Fruit fly (Drosophila melanogaster) whole organism, embryonic: ENCODE measurements around the gene Amacr.

Experiments
- B-H2 ChIP-seq: fragments of 200-800 bp; sonication (Bioruptor generic); optimal IDR thresholded peaks from 2 replicates; lab custom pipeline; 2018; ENCODE audit warnings: missing biosample characterization, mild to moderate bottlenecking, missing genetic modification characterization
- CG1024 ChIP-seq: fragments of 200-800 bp; sonication (Bioruptor generic); IDR thresholded peaks from 2 replicates; pipeline ENCODE4 v1.3.6; 2022; ENCODE audit warnings: missing biosample characterization, missing genetic modification characterization
- CG10462 ChIP-seq: fragments of 200-800 bp; sonication (Bioruptor generic); optimal IDR thresholded peaks from 2 replicates; lab custom pipeline; 2016; ENCODE audit warnings: missing biosample characterization, missing genetic modification characterization
- CG10654 ChIP-seq: fragments of 200-800 bp; sonication (Bioruptor generic); optimal IDR thresholded peaks from 2 replicates; lab custom pipeline; 2016; ENCODE audit warnings: missing biosample characterization, missing genetic modification characterization
- CG12155 ChIP-seq: fragments of 200-800 bp; sonication (Bioruptor generic); optimal IDR thresholded peaks from 3 replicates; lab custom pipeline; 2016; ENCODE audit warnings: missing biosample characterization, missing genetic modification characterization
- CG12391 ChIP-seq: fragments of 200-800 bp; sonication (Bioruptor generic); optimal IDR thresholded peaks from 3 replicates; lab custom pipeline; 2018; ENCODE audit warnings: missing biosample characterization, mild to moderate bottlenecking, missing genetic modification characterization, moderate library complexity
- CG1529 ChIP-seq: fragments of 200-800 bp; sonication (Bioruptor generic); optimal IDR thresholded peaks from 3 replicates; lab custom pipeline; 2018; ENCODE audit warnings: missing biosample characterization, missing genetic modification characterization
- CG16863 ChIP-seq: fragments of 200-800 bp; sonication (Bioruptor generic); optimal IDR thresholded peaks from 3 replicates; lab custom pipeline; 2016; ENCODE audit warnings: missing biosample characterization, missing genetic modification characterization
- CG1832 ChIP-seq: fragments of 200-800 bp; sonication (Bioruptor generic); optimal IDR thresholded peaks from 2 replicates; lab custom pipeline; 2017; ENCODE audit warnings: missing biosample characterization, mild to moderate bottlenecking, missing genetic modification characterization, inconsistent platforms
- CG3838 ChIP-seq: fragments of 200-800 bp; sonication (Bioruptor generic); optimal IDR thresholded peaks from 3 replicates; lab custom pipeline; 2016; ENCODE audit warnings: missing biosample characterization, missing genetic modification characterization
- CG4617 ChIP-seq: fragments of 200-800 bp; sonication (Bioruptor generic); optimal IDR thresholded peaks from 3 replicates; lab custom pipeline; 2016; ENCODE audit warnings: missing biosample characterization, missing genetic modification characterization, borderline replicate concordance
- CG7839 ChIP-seq: fragments of 200-800 bp; sonication (Bioruptor generic); optimal IDR thresholded peaks from 3 replicates; lab custom pipeline; 2018; ENCODE audit warnings: missing biosample characterization, mild to moderate bottlenecking, missing genetic modification characterization, moderate library complexity
- CG7928 ChIP-seq: fragments of 200-800 bp; sonication (Bioruptor generic); optimal IDR thresholded peaks from 2 replicates; lab custom pipeline; 2017; ENCODE audit warnings: missing biosample characterization, mild to moderate bottlenecking, missing genetic modification characterization
- CG8359 ChIP-seq: fragments of 200-800 bp; sonication (Bioruptor generic); optimal IDR thresholded peaks from 2 replicates; lab custom pipeline; 2017; ENCODE audit warnings: missing biosample characterization, mild to moderate bottlenecking, missing genetic modification characterization, borderline replicate concordance
- CG8388 ChIP-seq: fragments of 200-800 bp; sonication (Bioruptor generic); optimal IDR thresholded peaks from 2 replicates; lab custom pipeline; 2019; ENCODE audit warnings: missing biosample characterization, mild to moderate bottlenecking, missing genetic modification characterization, moderate library complexity
- Chrac-16 ChIP-seq: fragments of 200-800 bp; sonication (Bioruptor generic); optimal IDR thresholded peaks from 3 replicates; lab custom pipeline; 2016; ENCODE audit warnings: missing biosample characterization, missing genetic modification characterization
- D19A ChIP-seq: fragments of 200-800 bp; optimal IDR thresholded peaks from 3 replicates; lab custom pipeline; 2019; ENCODE audit warnings: missing biosample characterization, mild to moderate bottlenecking, missing genetic modification characterization, moderate library complexity
- Dbx ChIP-seq: fragments of 200-800 bp; sonication (Bioruptor generic); IDR thresholded peaks from 3 replicates; pipeline ENCODE4 v1.3.6; 2022; ENCODE audit warnings: missing biosample characterization, missing genetic modification characterization
- Deaf1 ChIP-seq: fragments of 200-800 bp; optimal IDR thresholded peaks from 3 replicates; lab custom pipeline; 2019; ENCODE audit warnings: missing biosample characterization, mild to moderate bottlenecking, missing genetic modification characterization, moderate library complexity
- Eip74EF ChIP-seq, 2 experiments: fragments of 200-800 bp in 1 of 2; fragments of >200 bp in 1 of 2; sonication (Bioruptor generic) in 1 of 2; optimal IDR thresholded peaks; 2 replicates each; lab custom pipeline; 2017 to 2019; ENCODE audit warnings: missing biosample characterization in 2 of 2, missing genetic modification characterization in 2 of 2, mild to moderate bottlenecking in 1 of 2, moderate library complexity in 1 of 2
- HLH4C ChIP-seq: fragments of 200-800 bp; sonication (Bioruptor generic); IDR thresholded peaks from 3 replicates; pipeline ENCODE4 v1.3.6; 2022; ENCODE audit warnings: missing biosample characterization, missing genetic modification characterization; ENCODE audit not compliant: partially characterized antibody
- Hr3 ChIP-seq: fragments of 200-800 bp; sonication (Bioruptor generic); optimal IDR thresholded peaks from 3 replicates; lab custom pipeline; 2016; ENCODE audit warnings: missing biosample characterization, missing genetic modification characterization
- Hr78 ChIP-seq, 2 experiments: fragments of 200-800 bp in 1 of 2; fragments of >200 bp in 1 of 2; sonication (Bioruptor generic) in 1 of 2; optimal IDR thresholded peaks; 2 replicates each; lab custom pipeline; 2017 to 2019; ENCODE audit warnings: missing biosample characterization in 2 of 2, missing genetic modification characterization in 2 of 2, mild to moderate bottlenecking in 1 of 2, moderate library complexity in 1 of 2
- Lhr ChIP-seq: fragments of 200-800 bp; sonication (Bioruptor generic); optimal IDR thresholded peaks from 3 replicates; lab custom pipeline; 2017; ENCODE audit warnings: mild to moderate bottlenecking, missing biosample characterization, missing genetic modification reagents, missing genetic modification characterization
- Lpt ChIP-seq: fragments of >200 bp; optimal IDR thresholded peaks from 2 replicates; lab custom pipeline; 2018; ENCODE audit warnings: missing biosample characterization, missing genetic modification characterization
- Med ChIP-seq: fragments of 200-800 bp; sonication (Bioruptor generic); peaks from one replicate; lab custom pipeline; 2016; ENCODE audit warnings: missing biosample characterization, missing genetic modification characterization, mild to moderate bottlenecking, inconsistent platforms, moderate library complexity
- Mes4 ChIP-seq: fragments of 200-800 bp; sonication (Bioruptor generic); optimal IDR thresholded peaks from 2 replicates; lab custom pipeline; 2016; ENCODE audit warnings: missing biosample characterization, missing genetic modification characterization
- Nf-YC ChIP-seq: fragments of 200-800 bp; optimal IDR thresholded peaks from 3 replicates; lab custom pipeline; 2019; ENCODE audit warnings: missing biosample characterization, mild to moderate bottlenecking, missing genetic modification characterization, moderate library complexity
- Sin3A ChIP-seq: fragments of >200 bp; optimal IDR thresholded peaks from 2 replicates; lab custom pipeline; 2018
- Spps ChIP-seq: fragments of 200-800 bp; sonication (Bioruptor generic); optimal IDR thresholded peaks from 2 replicates; lab custom pipeline; 2018; ENCODE audit warnings: missing biosample characterization, mild to moderate bottlenecking, missing genetic modification characterization
- Ssrp ChIP-seq: fragments of 200-800 bp; sonication (Bioruptor generic); optimal IDR thresholded peaks from 2 replicates; lab custom pipeline; 2018; ENCODE audit warnings: missing biosample characterization, mild to moderate bottlenecking, missing genetic modification characterization, moderate library complexity
- Xbp1 ChIP-seq: fragments of 200-800 bp; sonication (Bioruptor generic); optimal IDR thresholded peaks from 3 replicates; lab custom pipeline; 2016; ENCODE audit warnings: missing biosample characterization, mild to moderate bottlenecking, missing genetic modification characterization
- ap ChIP-seq: fragments of 200-800 bp; sonication (Bioruptor generic); IDR thresholded peaks from 2 replicates; pipeline ENCODE4 v1.3.6; 2022; ENCODE audit warnings: missing biosample characterization, missing genetic modification characterization
- ash1 ChIP-seq: fragments of 200-800 bp; sonication (Bioruptor generic); optimal IDR thresholded peaks from 2 replicates; lab custom pipeline; 2018; ENCODE audit warnings: missing biosample characterization, mild to moderate bottlenecking, missing genetic modification characterization
- btn ChIP-seq: fragments of 200-800 bp; sonication (Bioruptor generic); optimal IDR thresholded peaks from 2 replicates; lab custom pipeline; 2016; ENCODE audit warnings: missing biosample characterization, missing genetic modification characterization
- danr ChIP-seq: fragments of 200-800 bp; sonication (Bioruptor generic); IDR thresholded peaks from 2 replicates; pipeline ENCODE4 v1.3.6; 2022; ENCODE audit warnings: missing biosample characterization, missing genetic modification characterization
- disco-r ChIP-seq: fragments of 200-800 bp; sonication (Bioruptor generic); optimal IDR thresholded peaks from 2 replicates; lab custom pipeline; 2016; ENCODE audit warnings: missing biosample characterization, missing genetic modification characterization
- dpn ChIP-seq, 2 experiments: fragments of 200-800 bp; sonication (Bioruptor generic); optimal IDR thresholded peaks; 3 replicates each; lab custom pipeline; 2016; ENCODE audit warnings: missing biosample characterization in 2 of 2, missing genetic modification characterization in 2 of 2
- en ChIP-seq: fragments of 200-800 bp; sonication (Bioruptor generic); optimal IDR thresholded peaks from 2 replicates; lab custom pipeline; 2016; ENCODE audit warnings: missing biosample characterization, missing genetic modification characterization
- fd102C ChIP-seq: fragments of 200-800 bp; sonication (Bioruptor generic); optimal IDR thresholded peaks from 2 replicates; lab custom pipeline; 2018; ENCODE audit warnings: missing biosample characterization, mild to moderate bottlenecking, missing genetic modification characterization, moderate library complexity
- gcm2 ChIP-seq: fragments of 200-800 bp; sonication (Bioruptor generic); optimal IDR thresholded peaks from 2 replicates; lab custom pipeline; 2016; ENCODE audit warnings: missing biosample characterization, missing genetic modification characterization
- h ChIP-seq: fragments of >200 bp; optimal IDR thresholded peaks from 2 replicates; lab custom pipeline; 2017
- jing ChIP-seq: fragments of 200-800 bp; sonication (Bioruptor generic); optimal IDR thresholded peaks from 2 replicates; lab custom pipeline; 2018; ENCODE audit warnings: missing biosample characterization, mild to moderate bottlenecking, missing genetic modification characterization
- lilli ChIP-seq: fragments of 200-800 bp; sonication (Bioruptor generic); optimal IDR thresholded peaks from 3 replicates; lab custom pipeline; 2016; ENCODE audit warnings: missing biosample characterization, missing genetic modification characterization
- lola ChIP-seq, 3 experiments: fragments of >200 bp in 2 of 3; fragments of 200-800 bp in 1 of 3; sonication (Bioruptor generic) in 1 of 3; optimal IDR thresholded peaks; 2 replicates each; lab custom pipeline; 2017 to 2019; ENCODE audit warnings: missing biosample characterization in 3 of 3, missing genetic modification characterization in 3 of 3, mild to moderate bottlenecking in 1 of 3, moderate library complexity in 1 of 3
- repo ChIP-seq: fragments of 200-800 bp; sonication (Bioruptor generic); optimal IDR thresholded peaks from 2 replicates; lab custom pipeline; 2016; ENCODE audit warnings: missing biosample characterization, missing genetic modification characterization
- shn ChIP-seq: fragments of 200-800 bp; sonication (Bioruptor generic); optimal IDR thresholded peaks from 3 replicates; lab custom pipeline; 2016; ENCODE audit warnings: missing biosample characterization, missing genetic modification characterization
- sima ChIP-seq: fragments of 200-800 bp; sonication (Bioruptor generic); optimal IDR thresholded peaks from 2 replicates; lab custom pipeline; 2016; ENCODE audit warnings: missing biosample characterization, missing genetic modification characterization
- vvl ChIP-seq: fragments of 200-800 bp; sonication (Bioruptor generic); IDR thresholded peaks from 2 replicates; pipeline ENCODE4 v1.3.6; 2022; ENCODE audit warnings: missing biosample characterization, missing genetic modification characterization
- wek ChIP-seq: fragments of 200-800 bp; sonication (Bioruptor generic); optimal IDR thresholded peaks from 3 replicates; lab custom pipeline; 2018; ENCODE audit warnings: missing biosample characterization, mild to moderate bottlenecking, missing genetic modification characterization, moderate library complexity
- zfh1 ChIP-seq: fragments of 200-800 bp; sonication (Bioruptor generic); IDR thresholded peaks from 3 replicates; pipeline ENCODE4 v1.3.6; 2022; ENCODE audit warnings: missing biosample characterization, missing genetic modification characterization
- zfh2 ChIP-seq: fragments of 200-800 bp; sonication (Bioruptor generic); optimal IDR thresholded peaks from 2 replicates; lab custom pipeline; 2016; ENCODE audit warnings: missing biosample characterization, missing genetic modification characterization

Amacr gene

dm6 chr2L:20757808-20758187 is 5.7 kb upstream of the Amacr start, which contains the start of the genes Rhau and dia (continued):
- TF ChIP-seq vvl (GFP tag; lab: Robert Waterston, UW) (no peak), CG8388 (GFP tag; lab: Kevin White, UChicago) (no peak), lilli (GFP tag; lab: Kevin White, UChicago) (peak; percentile 44), CG12155 (GFP tag; lab: Kevin White, UChicago) (peak; percentile 49), h (lab: Kevin White, UChicago) (no peak), CG1024 (no peak), ash1 (GFP tag; lab: Kevin White, UChicago) (no peak), CG12391 (tag; lab: Kevin White, UChicago) (peak; percentile 63), CG16863 (GFP tag; lab: Kevin White, UChicago) (no peak), HLH4C (GFP tag; lab: Robert Waterston, UW) (no peak), Med (GFP tag; lab: Kevin White, UChicago) (no peak), Hr78 (GFP tag; optimal IDR thresholded peaks at IDR 0.05; lab: Kevin White, UChicago) (no peak), CG1832 (no peak), Spps (no peak), wek (GFP tag; lab: Kevin White, UChicago) (no peak), gcm2 (GFP tag; lab: Kevin White, UChicago) (no peak), Dbx (GFP tag; lab: Robert Waterston, UW) (no peak), CG3838 (no peak), CG8359 (GFP tag; lab: Kevin White, UChicago) (no peak), repo (GFP tag; lab: Kevin White, UChicago) (no peak), dpn (GFP tag; optimal IDR thresholded peaks at IDR 0.05; lab: Kevin White, UChicago) (peak in 1 of 2 experiments; percentile 24), Mes4 (no peak), CG7928 (GFP tag; lab: Kevin White, UChicago) (peak; percentile 55), Lhr (GFP tag; lab: Kevin White, UChicago) (peak; percentile 93), B-H2 (peak; percentile 29), danr (no peak), CG10462 (GFP tag; lab: Kevin White, UChicago) (no peak), D19A (tag; lab: Kevin White, UChicago) (peak; percentile 38), Xbp1 (GFP tag; lab: Kevin White, UChicago) (peak; percentile 46), ap (GFP tag; lab: Robert Waterston, UW) (no peak), Nf-YC (tag; lab: Kevin White, UChicago) (peak; percentile 49), Lpt (GFP tag; lab: Kevin White, UChicago) (no peak), btn (GFP tag; lab: Kevin White, UChicago) (no peak), sima (no peak), Eip74EF (GFP tag; optimal IDR thresholded peaks at IDR 0.05; lab: Kevin White, UChicago) (no peak), Chrac-16 (GFP tag; lab: Kevin White, UChicago) (no peak), CG7839 (tag; lab: Kevin White, UChicago) (no peak), jing (GFP tag; lab: Kevin White, UChicago) (no peak), CG1529 (no peak), zfh1 (GFP tag; lab: Robert Waterston, UW) (no peak), Sin3A (lab: Kevin White, UChicago) (peak; percentile 60), en (GFP tag; lab: Kevin White, UChicago) (no peak), shn (GFP tag; lab: Kevin White, UChicago) (no peak), Ssrp (tag; lab: Kevin White, UChicago) (no peak), Hr3 (GFP tag; lab: Kevin White, UChicago) (no peak), CG10654 (GFP tag; lab: Kevin White, UChicago) (no peak), lola (GFP tag; optimal IDR thresholded peaks at IDR 0.05; lab: Kevin White, UChicago) (no peak), zfh2 (GFP tag; lab: Kevin White, UChicago) (no peak), disco-r (GFP tag; lab: Kevin White, UChicago) (no peak), fd102C (GFP tag; lab: Kevin White, UChicago) (no peak), Deaf1 (no peak), CG4617 (peak; percentile 56)
